Worm (Caenorhabditis elegans) whole organism, mixed stage, embryonic: ENCODE data around the gene T03G11.9.

Experiments
- M03D4.4 ChIP-seq: sonication (generic microtip); optimal IDR thresholded peaks from 2 replicates; lab custom pipeline; 2017; ENCODE audit warnings: mild to moderate bottlenecking, missing genetic modification characterization, missing compliant biosample characterization
- cnd-1 ChIP-seq: fragments of 200-800 bp; sonication (Bioruptor generic); optimal IDR thresholded peaks from 2 replicates; lab custom pipeline; 2018; ENCODE audit warnings: mild to moderate bottlenecking, missing genetic modification characterization, missing compliant biosample characterization
- elt-3 ChIP-seq: fragments of 150-350 bp; optimal IDR thresholded peaks from 2 replicates; lab custom pipeline; 2014; ENCODE audit warnings: missing biosample characterization, missing genetic modification characterization
- lin-13 ChIP-seq: fragments of 150-350 bp; optimal IDR thresholded peaks from 2 replicates; lab custom pipeline; 2014; ENCODE audit warnings: missing biosample characterization, missing genetic modification characterization
- lsy-2 ChIP-seq: fragments of 150-350 bp; optimal IDR thresholded peaks from 2 replicates; lab custom pipeline; 2014; ENCODE audit warnings: missing biosample characterization, missing genetic modification characterization
- mab-5 ChIP-seq: fragments of 150-350 bp; optimal IDR thresholded peaks from 2 replicates; lab custom pipeline; 2014; ENCODE audit warnings: missing biosample characterization, missing genetic modification characterization
- nhr-237 ChIP-seq: fragments of 150-350 bp; optimal IDR thresholded peaks from 2 replicates; lab custom pipeline; 2014; ENCODE audit warnings: missing biosample characterization, missing genetic modification characterization
- snpc-4 ChIP-seq: fragments of 150-350 bp; optimal IDR thresholded peaks from 2 replicates; lab custom pipeline; 2014; ENCODE audit warnings: missing biosample characterization, missing genetic modification characterization
- tbx-8 ChIP-seq: fragments of 200-800 bp; sonication (Bioruptor generic); optimal IDR thresholded peaks from 2 replicates; lab custom pipeline; 2018; ENCODE audit warnings: mild to moderate bottlenecking, missing genetic modification characterization, moderate library complexity, missing compliant biosample characterization
- unc-62 ChIP-seq: fragments of 150-350 bp; optimal IDR thresholded peaks from 2 replicates; lab custom pipeline; 2014; ENCODE audit warnings: missing biosample characterization, missing genetic modification reagents, missing genetic modification characterization

- TF ChIP-seq nhr-237 (tag; lab: Kevin White, UChicago) (no peak), cnd-1 (tag; lab: Kevin White, UChicago) (no peak), unc-62 (GFP tag; lab: Kevin White, UChicago) (no peak), lsy-2 (tag; lab: Kevin White, UChicago) (no peak), snpc-4 (no peak), lin-13 (tag; lab: Kevin White, UChicago) (no peak), M03D4.4 (tag; lab: Kevin White, UChicago) (no peak), elt-3 (no peak), mab-5 (tag; lab: Kevin White, UChicago) (no peak), tbx-8 (GFP tag; lab: Kevin White, UChicago) (no peak)
These were observed 29.8 kb upstream of the T03G11.9 start, which contains the start of gene C31H2.3 for ce11 chrX:5154278-5154677.
